Fruit fly (Drosophila melanogaster): ENCODE measurements around the gene hb.

The hb gene

DNA sequence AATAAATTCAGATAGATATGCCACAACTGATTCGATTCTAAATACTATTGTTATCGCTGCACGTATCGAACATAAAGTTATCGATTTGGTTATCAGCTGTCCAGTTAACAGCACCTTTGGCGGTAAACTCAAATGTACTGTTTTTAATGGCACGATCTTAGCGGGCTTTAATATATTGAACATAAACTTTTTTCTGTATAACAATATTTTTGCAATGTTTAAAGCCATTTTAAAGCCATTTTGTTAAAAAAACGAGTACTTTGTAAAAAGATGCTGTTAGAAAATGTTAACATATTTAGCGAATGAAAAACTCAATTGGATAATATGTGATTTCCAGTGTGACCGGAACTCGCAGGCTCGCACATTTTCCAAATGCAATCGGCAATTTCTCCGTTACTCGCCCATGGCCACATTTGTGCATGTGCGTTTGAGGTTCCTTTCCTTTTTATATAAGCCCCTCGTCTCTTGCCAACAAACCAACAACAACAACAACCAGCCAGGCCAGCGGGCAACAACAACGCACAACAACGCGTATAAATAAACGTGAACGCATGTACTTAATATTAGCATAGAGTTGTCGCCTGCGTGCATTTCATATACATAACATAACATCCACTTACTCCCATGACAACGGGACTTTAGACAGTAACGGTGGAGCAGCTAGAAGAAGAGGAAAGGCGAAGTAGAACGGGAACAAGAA is 18.4 kb upstream of the hb start, which contains the start of gene TMEM216 (continued):
- TF ChIP-seq Deaf1 (tag; optimal IDR thresholded peaks at IDR 0.05), result no peak
- peak; percentile 24 for TF ChIP-seq CG17829 (tag; optimal IDR thresholded peaks at IDR 0.05)
- TF ChIP-seq ftz-f1 (GFP tag; optimal IDR thresholded peaks at IDR 0.05), result no peak
- TF ChIP-seq Spps (tag; optimal IDR thresholded peaks at IDR 0.05), result no peak
- TF ChIP-seq CG4707 (GFP tag; optimal IDR thresholded peaks at IDR 0.05), result no peak
- no peak for TF ChIP-seq CG17328 (GFP tag; IDR thresholded peaks at IDR 0.05)
- TF ChIP-seq pfk (GFP tag; optimal IDR thresholded peaks at IDR 0.05), result no peak
- TF ChIP-seq CG8944 (GFP tag; optimal IDR thresholded peaks at IDR 0.05), result no peak
- no peak for TF ChIP-seq Vsx1 (GFP tag; optimal IDR thresholded peaks at IDR 0.05)
- no peak for TF ChIP-seq Oli (tag; optimal IDR thresholded peaks at IDR 0.05)
- no peak for TF ChIP-seq Mrtf (GFP tag; IDR thresholded peaks at IDR 0.05)
- TF ChIP-seq CG8290 (GFP tag; optimal IDR thresholded peaks at IDR 0.05), result peak; percentile 25
- no peak for TF ChIP-seq CG8290 (tag; optimal IDR thresholded peaks at IDR 0.05)
- peak in 1 of 2 experiments; percentile 100 for TF ChIP-seq Pdp1 (GFP tag; optimal IDR thresholded peaks at IDR 0.05)
- no peak for TF ChIP-seq CG18262 (tag; optimal IDR thresholded peaks at IDR 0.05)
- no peak for TF ChIP-seq oc (tag; optimal IDR thresholded peaks at IDR 0.05)
- no peak for TF ChIP-seq CG3407 (GFP tag; optimal IDR thresholded peaks at IDR 0.05)
- peak; percentile 13 for TF ChIP-seq bigmax (GFP tag; optimal IDR thresholded peaks at IDR 0.05)
- no peak for TF ChIP-seq CG9727 (GFP tag; optimal IDR thresholded peaks at IDR 0.05)
- no peak for TF ChIP-seq Side (GFP tag; optimal IDR thresholded peaks at IDR 0.05)
- no peak for TF ChIP-seq klu (GFP tag; IDR thresholded peaks at IDR 0.05)
- no peak for TF ChIP-seq eyg (GFP tag; optimal IDR thresholded peaks at IDR 0.05)
- TF ChIP-seq CG2202 (tag; optimal IDR thresholded peaks at IDR 0.05), result no peak
- no peak for TF ChIP-seq HLHmδ (GFP tag; optimal IDR thresholded peaks at IDR 0.05)
- no peak for TF ChIP-seq BtbVII (GFP tag; optimal IDR thresholded peaks at IDR 0.05)
- TF ChIP-seq sim (GFP tag; IDR thresholded peaks at IDR 0.05), result no peak
- TF ChIP-seq CoRest (tag; optimal IDR thresholded peaks at IDR 0.05), result peak; percentile 50
- no peak for TF ChIP-seq H15 (GFP tag; IDR thresholded peaks at IDR 0.05)
- TF ChIP-seq pho (GFP tag; optimal IDR thresholded peaks at IDR 0.05), result no peak
- no peak for TF ChIP-seq CG5953 (GFP tag; IDR thresholded peaks at IDR 0.05)
- peak; percentile 52 for TF ChIP-seq Max (GFP tag; optimal IDR thresholded peaks at IDR 0.05)
- TF ChIP-seq Lpt (GFP tag; optimal IDR thresholded peaks at IDR 0.05), result no peak
- no peak for TF ChIP-seq CG8359 (GFP tag; optimal IDR thresholded peaks at IDR 0.05; ENCODE audit: borderline replicate concordance)
- no peak for TF ChIP-seq abd-A (tag; optimal IDR thresholded peaks at IDR 0.05)
- peak; percentile 85 for TF ChIP-seq CG17385 (GFP tag; optimal IDR thresholded peaks at IDR 0.05)
- TF ChIP-seq CG11085 (GFP tag; IDR thresholded peaks at IDR 0.05), result no peak
- TF ChIP-seq CG13287 (GFP tag; IDR thresholded peaks at IDR 0.05; ENCODE audit: partially characterized antibody), result peak; percentile 73
- TF ChIP-seq Sox100B (GFP tag; optimal IDR thresholded peaks at IDR 0.05), result no peak
- no peak for TF ChIP-seq CG16815 (GFP tag; optimal IDR thresholded peaks at IDR 0.05)
- TF ChIP-seq bbx (GFP tag; IDR thresholded peaks at IDR 0.05; ENCODE audit: partially characterized antibody), result peak; percentile 66
- no peak for TF ChIP-seq CG13296 (GFP tag; optimal IDR thresholded peaks at IDR 0.05)
- TF ChIP-seq pan (optimal IDR thresholded peaks at IDR 0.05), result no peak
- no peak for TF ChIP-seq pan (GFP tag; optimal IDR thresholded peaks at IDR 0.05 in 1 of 2, IDR thresholded peaks at IDR 0.05 in 1 of 2)
- TF ChIP-seq CG15696 (tag; optimal IDR thresholded peaks at IDR 0.05), result no peak
- TF ChIP-seq Atf-2 (GFP tag; optimal IDR thresholded peaks at IDR 0.05), result no peak
- no peak for TF ChIP-seq pita (GFP tag; optimal IDR thresholded peaks at IDR 0.05)
- no peak for TF ChIP-seq jigr1 (GFP tag; IDR thresholded peaks at IDR 0.05)
- no peak for TF ChIP-seq CG6683 (GFP tag; optimal IDR thresholded peaks at IDR 0.05)
- TF ChIP-seq CG17612 (GFP tag; IDR thresholded peaks at IDR 0.05), result no peak
- TF ChIP-seq Antp (GFP tag; optimal IDR thresholded peaks at IDR 0.05), result no peak
- no peak for TF ChIP-seq CG9817 (tag; optimal IDR thresholded peaks at IDR 0.05)

All from whole organism, embryonic.